Fruit fly (Drosophila melanogaster): ENCODE results near the gene CG17717.

Gene CG17717

DNA sequence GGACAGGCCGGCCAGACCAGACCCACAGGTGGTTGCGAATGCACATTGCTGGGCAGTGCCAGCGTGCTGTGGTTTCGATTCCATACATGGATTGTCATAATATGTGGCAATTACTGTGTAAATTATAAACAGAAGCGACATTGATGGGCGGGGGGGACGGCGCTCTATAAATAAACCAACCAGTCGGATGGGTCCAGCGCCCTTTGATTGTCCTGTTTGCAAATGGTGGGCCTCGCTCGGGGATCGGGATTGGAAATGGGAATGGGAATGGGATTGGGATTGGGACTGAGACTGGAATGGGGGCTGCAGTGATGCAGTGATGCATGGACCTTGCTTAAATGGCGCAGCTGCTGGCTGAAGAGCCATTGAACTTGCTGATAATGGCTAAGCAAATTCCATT is 3.7 kb downstream of the CG17717 start:
- no peak for TF ChIP-seq CG14655 (GFP tag; optimal IDR thresholded peaks at IDR 0.05)
- TF ChIP-seq gl (tag; optimal IDR thresholded peaks at IDR 0.05): no peak
- peak; percentile 95 for TF ChIP-seq EcR (GFP tag; optimal IDR thresholded peaks at IDR 0.05)
- peak; percentile 39 for TF ChIP-seq CG13204 (GFP tag; optimal IDR thresholded peaks at IDR 0.05)

DNA sequence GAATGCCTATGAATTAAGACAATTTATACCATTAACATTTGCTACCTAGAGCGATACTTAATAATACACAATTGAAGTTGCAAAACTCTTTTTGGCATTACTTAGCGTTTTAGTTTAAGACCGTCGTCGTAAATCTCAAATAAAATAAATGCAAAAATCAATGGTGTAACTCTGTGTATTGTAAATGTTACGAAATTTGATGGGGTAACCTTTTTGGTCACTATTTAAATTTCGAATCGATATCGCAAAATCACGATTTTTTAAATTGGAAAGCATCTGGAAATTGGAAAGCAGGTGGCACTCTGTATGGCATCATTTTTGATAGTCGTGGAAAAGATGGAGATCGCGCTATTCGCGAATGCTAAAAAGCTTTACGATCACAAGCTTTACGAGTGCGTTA is 7.7 kb downstream of the CG17717 start, which contains the start of gene APC7:
Gene APC7, plus strand, starts transcription at position 301 of the 400 bp plus-strand sequence.
- TF ChIP-seq D1 (tag; optimal IDR thresholded peaks at IDR 0.05) (no peak), Pif1B (GFP tag; optimal IDR thresholded peaks at IDR 0.05) (no peak), CG9948 (tag; optimal IDR thresholded peaks at IDR 0.05) (no peak), rn (GFP tag; IDR thresholded peaks at IDR 0.05) (no peak), CG4496 (GFP tag; IDR thresholded peaks at IDR 0.05) (no peak), Pif1A (GFP tag; optimal IDR thresholded peaks at IDR 0.05) (no peak), CG12605 (GFP tag; IDR thresholded peaks at IDR 0.05) (no peak), CG14655 (GFP tag; optimal IDR thresholded peaks at IDR 0.05) (no peak), Snoo (tag; optimal IDR thresholded peaks at IDR 0.05) (no peak), CG10348 (GFP tag; IDR thresholded peaks at IDR 0.05) (no peak), Ets98B (GFP tag; IDR thresholded peaks at IDR 0.05) (no peak), gl (tag; optimal IDR thresholded peaks at IDR 0.05) (no peak), fd96Ca (GFP tag; IDR thresholded peaks at IDR 0.05) (no peak), CG15710 (tag; optimal IDR thresholded peaks at IDR 0.05) (no peak), EcR (GFP tag; optimal IDR thresholded peaks at IDR 0.05) (no peak), CG34367 (tag; optimal IDR thresholded peaks at IDR 0.05) (no peak), CG17806 (tag; optimal IDR thresholded peaks at IDR 0.05) (no peak)

DNA sequence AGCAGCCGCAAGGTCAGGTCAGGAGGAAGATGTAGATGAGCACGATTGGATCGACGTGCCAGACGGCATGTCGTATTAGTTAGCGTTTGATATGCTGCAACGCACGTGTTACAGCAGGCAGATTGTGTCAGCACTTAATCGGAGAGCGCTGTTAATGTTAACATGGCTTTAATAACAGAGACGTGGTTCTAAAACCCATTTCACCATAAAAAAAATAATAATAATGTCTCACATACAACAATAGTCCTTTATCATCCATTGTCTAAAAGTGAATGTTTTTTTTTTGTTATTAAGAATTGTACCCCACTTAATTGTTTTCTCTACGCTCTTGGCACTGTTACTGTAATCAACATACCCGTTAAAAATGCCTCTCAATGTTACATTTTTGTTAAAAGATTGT is 10.1 kb downstream of the CG17717 start:
- TF ChIP-seq gl (tag; optimal IDR thresholded peaks at IDR 0.05) (peak; percentile 86), CG4496 (GFP tag; IDR thresholded peaks at IDR 0.05) (peak; percentile 100), CG8301 (tag; optimal IDR thresholded peaks at IDR 0.05) (peak; percentile 95), Ets98B (GFP tag; IDR thresholded peaks at IDR 0.05) (peak; percentile 99), CG10348 (GFP tag; IDR thresholded peaks at IDR 0.05) (peak; percentile 95), D1 (tag; optimal IDR thresholded peaks at IDR 0.05) (peak; percentile 88), fd96Ca (GFP tag; IDR thresholded peaks at IDR 0.05) (peak; percentile 88), CG14655 (GFP tag; optimal IDR thresholded peaks at IDR 0.05) (peak; percentile 96), Pif1B (GFP tag; optimal IDR thresholded peaks at IDR 0.05) (peak; percentile 90), CG8159 (tag; optimal IDR thresholded peaks at IDR 0.05) (peak; percentile 95), EcR (GFP tag; optimal IDR thresholded peaks at IDR 0.05) (no peak), CG32121 (GFP tag; IDR thresholded peaks at IDR 0.05) (peak; percentile 99), CG17806 (tag; optimal IDR thresholded peaks at IDR 0.05) (peak; percentile 97), CG15710 (tag; optimal IDR thresholded peaks at IDR 0.05) (peak; percentile 84), rn (GFP tag; IDR thresholded peaks at IDR 0.05) (peak; percentile 98), CG9948 (tag; optimal IDR thresholded peaks at IDR 0.05) (peak; percentile 78), Snoo (tag; optimal IDR thresholded peaks at IDR 0.05) (peak; percentile 94), CG13204 (GFP tag; optimal IDR thresholded peaks at IDR 0.05) (no peak), CG34367 (tag; optimal IDR thresholded peaks at IDR 0.05) (peak; percentile 81), CG12605 (GFP tag; IDR thresholded peaks at IDR 0.05) (peak; percentile 98), Pif1A (GFP tag; optimal IDR thresholded peaks at IDR 0.05) (peak; percentile 89)

DNA sequence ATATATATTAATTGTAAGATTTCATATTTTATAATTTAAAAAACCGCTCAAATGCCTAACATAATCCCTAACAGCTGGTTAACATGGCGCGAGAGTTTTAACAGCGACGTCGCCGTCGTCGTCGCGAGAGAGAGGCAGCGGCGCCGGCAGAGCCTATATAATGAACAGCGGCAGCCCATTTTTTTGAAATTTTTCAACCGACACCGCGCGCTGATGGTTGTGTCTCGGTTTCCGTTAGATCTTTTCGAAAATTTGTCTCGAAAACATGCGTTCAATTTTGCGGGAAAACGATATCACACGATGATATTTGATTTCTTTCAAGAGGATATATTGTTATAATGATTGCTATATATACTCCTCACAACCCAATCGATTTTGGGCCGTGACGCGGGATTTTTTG is 10.8 kb downstream of the CG17717 start, which contains the start of gene pigs:
Gene pigs, plus strand, starts transcription at position 183 of the 400 bp plus-strand sequence.
- TF ChIP-seq CG4496 (GFP tag; IDR thresholded peaks at IDR 0.05): 0 out of 3 replicates have a peak, but pooled peaks have one; percentile 10
- no peak for TF ChIP-seq CG8301 (tag; optimal IDR thresholded peaks at IDR 0.05)

DNA sequence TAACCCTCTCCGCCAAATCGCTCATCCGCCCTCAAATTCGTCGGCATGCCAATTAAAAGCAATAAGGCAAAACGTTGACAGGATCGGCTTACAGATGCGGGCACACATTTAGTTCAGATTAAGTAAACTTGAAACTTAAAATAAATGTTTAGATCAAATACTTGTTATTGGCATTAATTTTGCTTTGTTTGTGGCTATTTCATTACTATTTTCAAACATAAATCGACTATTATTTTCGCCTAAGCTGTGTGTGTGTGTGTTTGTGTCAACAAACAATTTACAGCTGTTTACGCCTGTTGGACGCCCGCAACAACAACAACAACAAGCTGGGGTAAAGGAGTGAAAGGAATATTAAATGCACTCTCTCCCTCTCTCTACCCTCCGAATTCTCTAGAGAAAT is 12.1 kb downstream of the CG17717 start:
- TF ChIP-seq CG12605 (GFP tag; IDR thresholded peaks at IDR 0.05) (peak; percentile 39; the same call in 1 of the 2 replicates), CG4496 (GFP tag; IDR thresholded peaks at IDR 0.05) (peak; percentile 78), Pif1A (GFP tag; optimal IDR thresholded peaks at IDR 0.05) (no peak), D1 (tag; optimal IDR thresholded peaks at IDR 0.05) (no peak), rn (GFP tag; IDR thresholded peaks at IDR 0.05) (no peak), CG17806 (tag; optimal IDR thresholded peaks at IDR 0.05) (peak; percentile 42), CG32121 (GFP tag; IDR thresholded peaks at IDR 0.05) (0 out of 2 replicates have a peak, but pooled peaks have one; percentile 25), CG9948 (tag; optimal IDR thresholded peaks at IDR 0.05) (peak; percentile 52), CG34367 (tag; optimal IDR thresholded peaks at IDR 0.05) (peak; percentile 34), CG15710 (tag; optimal IDR thresholded peaks at IDR 0.05) (peak; percentile 39), gl (tag; optimal IDR thresholded peaks at IDR 0.05) (no peak), Snoo (tag; optimal IDR thresholded peaks at IDR 0.05) (peak; percentile 19), CG14655 (GFP tag; optimal IDR thresholded peaks at IDR 0.05) (peak; percentile 21), CG8159 (tag; optimal IDR thresholded peaks at IDR 0.05) (peak; percentile 54), fd96Ca (GFP tag; IDR thresholded peaks at IDR 0.05) (peak; percentile 35; the same call in 1 of the 3 replicates), CG10348 (GFP tag; IDR thresholded peaks at IDR 0.05) (no peak), CG8301 (tag; optimal IDR thresholded peaks at IDR 0.05) (peak; percentile 35), Pif1B (GFP tag; optimal IDR thresholded peaks at IDR 0.05) (no peak)

DNA sequence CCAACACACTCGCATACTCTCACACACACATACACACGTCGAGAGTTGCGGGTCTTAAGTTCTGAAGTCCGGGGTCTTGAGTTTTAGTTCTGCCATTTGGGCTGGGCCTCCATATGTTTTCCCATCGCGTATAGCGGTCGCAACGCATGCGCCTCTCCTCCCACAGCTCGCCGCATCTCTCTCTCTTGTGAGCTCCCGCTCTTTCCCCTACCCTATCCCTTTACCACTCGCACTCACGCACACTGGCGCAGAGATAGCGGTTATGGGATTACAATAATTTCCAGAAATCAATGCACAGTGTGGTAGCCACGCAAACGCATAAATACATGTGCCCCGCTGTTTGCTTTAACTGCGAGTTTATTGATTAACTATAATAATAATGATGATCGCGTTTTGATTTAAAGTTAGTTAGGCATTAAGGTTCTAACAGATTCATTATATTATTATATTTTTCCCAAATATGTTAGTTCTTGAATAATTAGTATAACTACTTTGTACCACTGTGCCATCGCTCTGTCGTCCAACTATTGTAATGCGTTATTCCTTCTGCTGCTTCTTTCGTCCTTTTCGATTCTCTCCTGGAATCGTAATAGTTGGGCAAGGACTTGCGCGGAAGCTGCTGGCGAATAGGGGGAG is 12.7 kb downstream of the CG17717 start:
- TF ChIP-seq CG14655 (GFP tag; optimal IDR thresholded peaks at IDR 0.05): peak; percentile 92
- TF ChIP-seq CG15710 (tag; optimal IDR thresholded peaks at IDR 0.05): peak; percentile 91
- TF ChIP-seq CG8159 (tag; optimal IDR thresholded peaks at IDR 0.05): peak; percentile 93
- TF ChIP-seq CG17806 (tag; optimal IDR thresholded peaks at IDR 0.05): peak; percentile 91
- peak; percentile 88 for TF ChIP-seq CG8301 (tag; optimal IDR thresholded peaks at IDR 0.05)
- peak; percentile 84 for TF ChIP-seq gl (tag; optimal IDR thresholded peaks at IDR 0.05)
- TF ChIP-seq Snoo (tag; optimal IDR thresholded peaks at IDR 0.05): peak; percentile 84
- TF ChIP-seq fd96Ca (GFP tag; IDR thresholded peaks at IDR 0.05): peak; percentile 88
- peak; percentile 69 for TF ChIP-seq CG13204 (GFP tag; optimal IDR thresholded peaks at IDR 0.05)
- TF ChIP-seq CG10348 (GFP tag; IDR thresholded peaks at IDR 0.05): 0 out of 2 replicates have a peak, but pooled peaks have one; percentile 38
- peak; percentile 75 for TF ChIP-seq Ets98B (GFP tag; IDR thresholded peaks at IDR 0.05)
- TF ChIP-seq rn (GFP tag; IDR thresholded peaks at IDR 0.05): peak; percentile 59; the same call in 1 of the 2 replicates
- TF ChIP-seq D1 (tag; optimal IDR thresholded peaks at IDR 0.05): peak; percentile 71
- no peak for TF ChIP-seq EcR (GFP tag; optimal IDR thresholded peaks at IDR 0.05)
- TF ChIP-seq Pif1B (GFP tag; optimal IDR thresholded peaks at IDR 0.05): peak; percentile 91
- TF ChIP-seq CG32121 (GFP tag; IDR thresholded peaks at IDR 0.05): peak; percentile 83
- TF ChIP-seq CG34367 (tag; optimal IDR thresholded peaks at IDR 0.05): peak; percentile 88
- TF ChIP-seq CG4496 (GFP tag; IDR thresholded peaks at IDR 0.05): peak; percentile 90
- peak; percentile 91 for TF ChIP-seq CG9948 (tag; optimal IDR thresholded peaks at IDR 0.05)
- peak; percentile 72; the same call in 1 of the 2 replicates for TF ChIP-seq CG12605 (GFP tag; IDR thresholded peaks at IDR 0.05)
- peak; percentile 93 for TF ChIP-seq Pif1A (GFP tag; optimal IDR thresholded peaks at IDR 0.05)

Measured in whole organism, pupa.